Worm (Caenorhabditis elegans): ENCODE data around the gene Y80D4G.2.

- no peak for TF ChIP-seq sox-4 (tag; optimal IDR thresholded peaks at IDR 0.05)
- TF ChIP-seq C38D4.7 (GFP tag; optimal IDR thresholded peaks at IDR 0.05), result no peak
- TF ChIP-seq nhr-11 (tag; optimal IDR thresholded peaks at IDR 0.05), result no peak
- no peak for TF ChIP-seq fax-1 (tag; optimal IDR thresholded peaks at IDR 0.05)
- no peak for TF ChIP-seq tbx-2 (tag; optimal IDR thresholded peaks at IDR 0.05)
- no peak for TF ChIP-seq ama-1 (optimal IDR thresholded peaks at IDR 0.05)
- TF ChIP-seq odd-2 (tag; optimal IDR thresholded peaks at IDR 0.05), result no peak
- no peak for TF ChIP-seq pha-4 (tag; optimal IDR thresholded peaks at IDR 0.05)
- no peak for TF ChIP-seq ceh-48 (tag; optimal IDR thresholded peaks at IDR 0.05)
- no peak for TF ChIP-seq pqm-1 (tag; optimal IDR thresholded peaks at IDR 0.05)
- no peak for TF ChIP-seq ceh-19 (GFP tag; optimal IDR thresholded peaks at IDR 0.05)
These were observed 41.5 kb downstream of the Y80D4G.2 start for ce11 chrIII:7552859-7553258.

Data from whole organism, late embryonic.